Worm (Caenorhabditis elegans) whole organism, L3 larva: ENCODE measurements around the gene mtrf-1L.

ENCODE experiments used
- R02D3.7 ChIP-seq: fragments of 150-350 bp; optimal IDR thresholded peaks from 2 replicates; lab custom pipeline; 2014; ENCODE audit warnings: missing biosample characterization, missing genetic modification characterization
- ZK546.5 ChIP-seq: sonication (generic microtip); optimal IDR thresholded peaks from 2 replicates; lab custom pipeline; 2017; ENCODE audit warnings: missing biosample characterization, missing genetic modification characterization
- aly-2 ChIP-seq: fragments of 150-350 bp; optimal IDR thresholded peaks from 2 replicates; lab custom pipeline; 2014; ENCODE audit warnings: missing biosample characterization, missing genetic modification characterization
- ama-1 ChIP-seq: fragments of 150-350 bp; optimal IDR thresholded peaks from 2 replicates; lab custom pipeline; 2018
- ceh-16 ChIP-seq: sonication (generic microtip); optimal IDR thresholded peaks from 2 replicates; lab custom pipeline; 2017; ENCODE audit warnings: missing biosample characterization, missing genetic modification characterization
- ceh-28 ChIP-seq: fragments of 150-350 bp; optimal IDR thresholded peaks from 2 replicates; lab custom pipeline; 2014; ENCODE audit warnings: missing biosample characterization, missing genetic modification reagents, missing genetic modification characterization
- ceh-82 ChIP-seq: fragments of 150-350 bp; optimal IDR thresholded peaks from 2 replicates; lab custom pipeline; 2014; ENCODE audit warnings: missing biosample characterization, missing genetic modification characterization
- ceh-9 ChIP-seq: sonication (generic microtip); optimal IDR thresholded peaks from 2 replicates; lab custom pipeline; 2018; ENCODE audit warnings: missing biosample characterization, missing genetic modification characterization
- daf-12 ChIP-seq: fragments of 150-350 bp; optimal IDR thresholded peaks from 2 replicates; lab custom pipeline; 2014; ENCODE audit warnings: missing biosample characterization, missing genetic modification reagents, missing genetic modification characterization
- egl-27 ChIP-seq: sonication (generic microtip); optimal IDR thresholded peaks from 4 replicates; lab custom pipeline; 2017; ENCODE audit warnings: missing biosample characterization, missing genetic modification reagents, missing genetic modification characterization
- egl-5 ChIP-seq: fragments of 150-350 bp; optimal IDR thresholded peaks from 2 replicates; lab custom pipeline; 2017; ENCODE audit warnings: missing biosample characterization, missing genetic modification reagents, missing genetic modification characterization, inconsistent platforms
- elt-1 ChIP-seq: fragments of 150-350 bp; optimal IDR thresholded peaks from 2 replicates; lab custom pipeline; 2014; ENCODE audit warnings: missing biosample characterization, missing genetic modification characterization
- elt-2 ChIP-seq: sonication (generic microtip); optimal IDR thresholded peaks from 2 replicates; lab custom pipeline; 2016; ENCODE audit warnings: missing genetic modification reagents, mild to moderate bottlenecking, missing genetic modification characterization, missing compliant biosample characterization
- elt-3 ChIP-seq, 3 experiments: fragments of 150-350 bp in 1 of 3; sonication (generic microtip) in 2 of 3; optimal IDR thresholded peaks; 2 replicates in 2 of 3; 4 replicates in 1 of 3; lab custom pipeline; 2014 to 2017; ENCODE audit warnings: missing biosample characterization in 3 of 3, missing genetic modification characterization in 3 of 3
- eor-1 ChIP-seq, 2 experiments: fragments of 150-350 bp; optimal IDR thresholded peaks; 2 replicates each; lab custom pipeline; 2014 to 2018; ENCODE audit warnings: missing biosample characterization in 2 of 2, missing genetic modification characterization in 2 of 2
- fkh-10 ChIP-seq: sonication (generic microtip); optimal IDR thresholded peaks from 2 replicates; lab custom pipeline; 2017; ENCODE audit warnings: missing biosample characterization, missing genetic modification reagents, missing genetic modification characterization
- fkh-2 ChIP-seq: fragments of 150-350 bp; optimal IDR thresholded peaks from 2 replicates; lab custom pipeline; 2014; ENCODE audit warnings: missing biosample characterization, missing genetic modification reagents, missing genetic modification characterization
- fos-1 ChIP-seq: fragments of 150-350 bp; optimal IDR thresholded peaks from 2 replicates; lab custom pipeline; 2014; ENCODE audit warnings: missing biosample characterization, missing genetic modification characterization
- hmg-11 ChIP-seq: sonication (generic microtip); optimal IDR thresholded peaks from 2 replicates; lab custom pipeline; 2016; ENCODE audit warnings: missing genetic modification characterization, missing compliant biosample characterization
- jun-1 ChIP-seq: fragments of 150-350 bp; optimal IDR thresholded peaks from 2 replicates; lab custom pipeline; 2014; ENCODE audit warnings: missing biosample characterization, missing genetic modification reagents, missing genetic modification characterization
- lin-15B ChIP-seq: fragments of 150-350 bp; optimal IDR thresholded peaks from 2 replicates; lab custom pipeline; 2014; ENCODE audit warnings: missing biosample characterization, missing genetic modification characterization
- lin-39 ChIP-seq: fragments of 150-350 bp; optimal IDR thresholded peaks from 2 replicates; lab custom pipeline; 2018; ENCODE audit warnings: missing biosample characterization, missing genetic modification reagents, missing genetic modification characterization
- lsy-12 ChIP-seq: sonication (generic microtip); optimal IDR thresholded peaks from 2 replicates; lab custom pipeline; 2016; ENCODE audit warnings: mild to moderate bottlenecking, missing genetic modification characterization, missing compliant biosample characterization
- mdl-1 ChIP-seq: fragments of 150-350 bp; optimal IDR thresholded peaks from 2 replicates; lab custom pipeline; 2014; ENCODE audit warnings: missing biosample characterization, missing genetic modification characterization
- mml-1 ChIP-seq: fragments of 150-350 bp; sonication (generic microtip); optimal IDR thresholded peaks from 3 replicates; lab custom pipeline; 2014; ENCODE audit warnings: missing biosample characterization, missing genetic modification characterization
- nfya-1 ChIP-seq: sonication (generic microtip); optimal IDR thresholded peaks from 2 replicates; lab custom pipeline; 2017; ENCODE audit warnings: missing genetic modification characterization, mild to moderate bottlenecking, missing compliant biosample characterization, antibody characterized with exemption, moderate library complexity; ENCODE audit not compliant: insufficient read depth
- nhr-11 ChIP-seq: fragments of 150-350 bp; optimal IDR thresholded peaks from 2 replicates; lab custom pipeline; 2014; ENCODE audit warnings: missing biosample characterization, missing genetic modification characterization
- nhr-12 ChIP-seq: fragments of 150-350 bp; optimal IDR thresholded peaks from 2 replicates; lab custom pipeline; 2014; ENCODE audit warnings: missing biosample characterization, missing genetic modification characterization
- nhr-23 ChIP-seq: fragments of 150-350 bp; optimal IDR thresholded peaks from 2 replicates; lab custom pipeline; 2014; ENCODE audit warnings: missing biosample characterization, missing genetic modification reagents, missing genetic modification characterization
- nhr-237 ChIP-seq: fragments of 150-350 bp; optimal IDR thresholded peaks from 2 replicates; lab custom pipeline; 2014; ENCODE audit warnings: missing biosample characterization, missing genetic modification characterization
- nhr-25 ChIP-seq: sonication (generic microtip); optimal IDR thresholded peaks from 2 replicates; lab custom pipeline; 2017; ENCODE audit warnings: missing biosample characterization, missing genetic modification characterization
- nhr-28 ChIP-seq: fragments of 150-350 bp; optimal IDR thresholded peaks from 2 replicates; lab custom pipeline; 2014; ENCODE audit warnings: missing biosample characterization, missing genetic modification characterization
- nhr-43 ChIP-seq: sonication (generic microtip); optimal IDR thresholded peaks from 2 replicates; lab custom pipeline; 2016; ENCODE audit warnings: mild to moderate bottlenecking, missing genetic modification characterization, missing compliant biosample characterization; ENCODE audit not compliant: poor library complexity, severe bottlenecking
- nhr-67 ChIP-seq: fragments of 150-350 bp; optimal IDR thresholded peaks from 2 replicates; lab custom pipeline; 2014; ENCODE audit warnings: missing biosample characterization, missing genetic modification characterization
- nhr-76 ChIP-seq: fragments of 150-350 bp; sonication (generic microtip); optimal IDR thresholded peaks from 5 replicates; lab custom pipeline; 2014; ENCODE audit warnings: missing biosample characterization, missing genetic modification characterization
- nhr-77 ChIP-seq: fragments of 150-350 bp; optimal IDR thresholded peaks from 2 replicates; lab custom pipeline; 2014; ENCODE audit warnings: missing biosample characterization, missing genetic modification characterization
- pha-4 ChIP-seq: fragments of 150-350 bp; optimal IDR thresholded peaks from 2 replicates; lab custom pipeline; 2014; ENCODE audit warnings: missing biosample characterization, missing genetic modification reagents, missing genetic modification characterization
- pqm-1 ChIP-seq: fragments of 150-350 bp; optimal IDR thresholded peaks from 2 replicates; lab custom pipeline; 2017; ENCODE audit warnings: missing biosample characterization, missing genetic modification characterization, inconsistent platforms
- sea-2 ChIP-seq: fragments of 150-350 bp; sonication (generic microtip); optimal IDR thresholded peaks from 4 replicates; lab custom pipeline; 2014; ENCODE audit warnings: missing biosample characterization, missing genetic modification reagents, missing genetic modification characterization
- skn-1 ChIP-seq: fragments of 150-350 bp; optimal IDR thresholded peaks from 2 replicates; lab custom pipeline; 2014; ENCODE audit warnings: missing biosample characterization, missing genetic modification characterization
- snpc-4 ChIP-seq: fragments of 150-350 bp; optimal IDR thresholded peaks from 2 replicates; lab custom pipeline; 2014; ENCODE audit warnings: missing biosample characterization, missing genetic modification characterization
- tbx-2 ChIP-seq: sonication (generic microtip); optimal IDR thresholded peaks from 2 replicates; lab custom pipeline; 2016; ENCODE audit warnings: mild to moderate bottlenecking, missing genetic modification characterization, missing compliant biosample characterization
- unc-39 ChIP-seq: sonication (generic microtip); optimal IDR thresholded peaks from 4 replicates; lab custom pipeline; 2017; ENCODE audit warnings: missing biosample characterization, missing genetic modification characterization
- unc-62 ChIP-seq: fragments of 150-350 bp; sonication (generic microtip); optimal IDR thresholded peaks from 4 replicates; lab custom pipeline; 2014; ENCODE audit warnings: missing biosample characterization, missing genetic modification reagents, missing genetic modification characterization
- zag-1 ChIP-seq: fragments of 150-350 bp; optimal IDR thresholded peaks from 2 replicates; lab custom pipeline; 2014; ENCODE audit warnings: missing biosample characterization, missing genetic modification characterization
- ztf-11 ChIP-seq: fragments of 150-350 bp; optimal IDR thresholded peaks from 2 replicates; lab custom pipeline; 2014; ENCODE audit warnings: missing biosample characterization, missing genetic modification characterization
- ztf-4 ChIP-seq: fragments of 150-350 bp; optimal IDR thresholded peaks from 2 replicates; lab custom pipeline; 2014; ENCODE audit warnings: missing biosample characterization, missing genetic modification characterization

mtrf-1L gene

ce11 chrIV:5183755-5184166 is 3.2 kb upstream of the mtrf-1L start, which contains the start of gene W03F8.4:
Gene W03F8.4, plus strand, starts transcription at chrIV:5184123.
- TF ChIP-seq nhr-77 (tag; lab: Kevin White, UChicago), result peak; percentile 74
- TF ChIP-seq aly-2 (tag; lab: Kevin White, UChicago), result peak; percentile 28
- no peak for TF ChIP-seq fkh-2
- TF ChIP-seq ceh-9 (tag; lab: Kevin White, UChicago), result no peak
- TF ChIP-seq ztf-11 (tag; lab: Kevin White, UChicago), result no peak
- TF ChIP-seq egl-27 (tag; lab: Kevin White, UChicago), result peak; percentile 24
- no peak for TF ChIP-seq unc-39 (tag; lab: Kevin White, UChicago)
- peak; percentile 87 for TF ChIP-seq ceh-82
- peak; percentile 94 for TF ChIP-seq pha-4 (tag; lab: Kevin White, UChicago)
- TF ChIP-seq lsy-12, result peak; percentile 91
- TF ChIP-seq nhr-28 (tag; lab: Kevin White, UChicago), result no peak
- TF ChIP-seq ceh-28 (tag; lab: Kevin White, UChicago), result peak; percentile 87
- TF ChIP-seq unc-62 (GFP tag; lab: Kevin White, UChicago), result no peak
- no peak for TF ChIP-seq ZK546.5 (tag; lab: Kevin White, UChicago)
- no peak for TF ChIP-seq fos-1 (tag; lab: Kevin White, UChicago)
- TF ChIP-seq skn-1 (tag; lab: Kevin White, UChicago), result peak; percentile 84
- TF ChIP-seq nhr-43 (tag; lab: Kevin White, UChicago), result peak; percentile 91
- TF ChIP-seq elt-3 (tag; optimal IDR thresholded peaks at IDR 0.05; lab: Kevin White, UChicago), result peak in 1 of 3 experiments; percentile 49
- peak; percentile 71 for TF ChIP-seq lin-39 (tag; lab: Kevin White, UChicago)
- TF ChIP-seq zag-1 (tag; lab: Kevin White, UChicago), result no peak
- TF ChIP-seq daf-12, result no peak
- peak; percentile 97 for TF ChIP-seq nhr-23 (tag; lab: Kevin White, UChicago)
- TF ChIP-seq sea-2 (GFP tag; lab: Kevin White, UChicago), result no peak
- peak; percentile 88 for TF ChIP-seq R02D3.7 (tag; lab: Kevin White, UChicago)
- peak; percentile 83 for TF ChIP-seq jun-1 (tag; lab: Kevin White, UChicago)
- peak; percentile 53 for TF ChIP-seq ama-1 (lab: Kevin White, UChicago)
- TF ChIP-seq nhr-11, result peak; percentile 35
- TF ChIP-seq ceh-16, result no peak
- TF ChIP-seq nhr-25 (tag; lab: Kevin White, UChicago), result peak; percentile 96
- peak; percentile 96 for TF ChIP-seq lin-15B
- no peak for TF ChIP-seq nhr-76
- no peak for TF ChIP-seq fkh-10 (GFP tag; lab: Kevin White, UChicago)
- peak; percentile 69 for TF ChIP-seq elt-1 (tag; lab: Kevin White, UChicago)
- TF ChIP-seq ztf-4 (tag; lab: Kevin White, UChicago), result peak; percentile 74
- no peak for TF ChIP-seq mml-1
- peak; percentile 93 for TF ChIP-seq snpc-4 (tag; lab: Kevin White, UChicago)
- peak; percentile 62 for TF ChIP-seq elt-2
- no peak for TF ChIP-seq eor-1 (tag; optimal IDR thresholded peaks at IDR 0.05; lab: Kevin White, UChicago)
- no peak for TF ChIP-seq nhr-237
- TF ChIP-seq nhr-67 (tag; lab: Kevin White, UChicago), result no peak
- peak; percentile 91 for TF ChIP-seq nfya-1 (tag; lab: Kevin White, UChicago)
- TF ChIP-seq mdl-1 (tag; lab: Kevin White, UChicago), result no peak
- TF ChIP-seq tbx-2 (tag; lab: Kevin White, UChicago), result peak; percentile 92
- TF ChIP-seq pqm-1 (tag; lab: Kevin White, UChicago), result peak; percentile 42
- TF ChIP-seq hmg-11 (tag; lab: Kevin White, UChicago), result peak; percentile 88
- peak; percentile 92 for TF ChIP-seq egl-5 (tag; lab: Kevin White, UChicago)
- no peak for TF ChIP-seq nhr-12 (tag; lab: Kevin White, UChicago)
